Fruit fly (Drosophila melanogaster): ENCODE results near the gene CG14286.

DNA sequence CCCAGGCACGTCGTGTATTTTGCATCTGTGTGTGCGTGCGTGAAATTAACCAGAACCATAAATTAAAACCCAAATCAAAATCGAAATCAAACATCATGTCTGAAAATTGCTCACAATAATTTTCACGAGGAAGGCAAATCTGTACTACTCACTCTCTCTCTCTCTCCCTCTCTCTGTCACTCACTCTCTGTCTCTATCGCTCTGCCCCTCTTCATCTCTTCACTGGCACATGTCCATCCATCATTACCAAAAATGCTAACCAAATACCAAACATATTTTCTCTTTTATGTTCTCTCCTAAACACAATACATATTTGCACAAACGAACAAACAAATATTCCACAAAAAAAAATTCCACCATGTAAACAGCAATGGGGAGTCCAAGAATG is 8.5 kb upstream of the CG14286 start:
- TF ChIP-seq psq (optimal IDR thresholded peaks at IDR 0.05) (no peak), Sin3A (optimal IDR thresholded peaks at IDR 0.05) (no peak), ttk (optimal IDR thresholded peaks at IDR 0.05) (no peak)
